Worm (Caenorhabditis elegans) whole organism, late embryonic: ENCODE results near the gene Y73B6BL.14.

ENCODE experiments used
- C08G9.2 ChIP-seq: sonication (generic microtip); optimal IDR thresholded peaks from 2 replicates; lab custom pipeline; 2016; ENCODE audit warnings: mild to moderate bottlenecking, missing genetic modification characterization, moderate library complexity, missing compliant biosample characterization
- C38D4.7 ChIP-seq: fragments of 200-800 bp; sonication (Bioruptor generic); optimal IDR thresholded peaks from 2 replicates; lab custom pipeline; 2018; ENCODE audit warnings: mild to moderate bottlenecking, missing genetic modification characterization, moderate library complexity, missing compliant biosample characterization
- F13H6.1 ChIP-seq: sonication (generic microtip); optimal IDR thresholded peaks from 2 replicates; lab custom pipeline; 2016; ENCODE audit warnings: missing genetic modification characterization, missing compliant biosample characterization
- T23F11.4 ChIP-seq: fragments of 200-800 bp; sonication (Bioruptor generic); optimal IDR thresholded peaks from 2 replicates; lab custom pipeline; 2018; ENCODE audit warnings: mild to moderate bottlenecking, missing genetic modification characterization, missing compliant biosample characterization
- Y22D7AL.16 ChIP-seq: sonication (generic microtip); optimal IDR thresholded peaks from 2 replicates; lab custom pipeline; 2016; ENCODE audit warnings: missing genetic modification characterization, missing compliant biosample characterization
- ama-1 ChIP-seq: fragments of 150-350 bp; optimal IDR thresholded peaks from 2 replicates; lab custom pipeline; 2014
- ceh-18 ChIP-seq: sonication (generic microtip); optimal IDR thresholded peaks from 2 replicates; lab custom pipeline; 2016; ENCODE audit warnings: missing genetic modification characterization, missing compliant biosample characterization
- ceh-19 ChIP-seq: fragments of 200-800 bp; sonication (Bioruptor generic); optimal IDR thresholded peaks from 2 replicates; lab custom pipeline; 2018; ENCODE audit warnings: mild to moderate bottlenecking, missing genetic modification characterization, missing compliant biosample characterization
- ceh-22 ChIP-seq: sonication (generic microtip); optimal IDR thresholded peaks from 2 replicates; lab custom pipeline; 2017; ENCODE audit warnings: missing biosample characterization, missing genetic modification characterization
- ceh-24 ChIP-seq: sonication (generic microtip); optimal IDR thresholded peaks from 2 replicates; lab custom pipeline; 2016; ENCODE audit warnings: mild to moderate bottlenecking, missing genetic modification characterization, missing compliant biosample characterization
- ceh-30 ChIP-seq: fragments of 150-350 bp; optimal IDR thresholded peaks from 2 replicates; lab custom pipeline; 2014; ENCODE audit warnings: missing biosample characterization, missing genetic modification characterization
- ceh-31 ChIP-seq: sonication (generic microtip); optimal IDR thresholded peaks from 2 replicates; lab custom pipeline; 2016; ENCODE audit warnings: missing genetic modification characterization, missing compliant biosample characterization
- ceh-48 ChIP-seq: sonication (generic microtip); optimal IDR thresholded peaks from 2 replicates; lab custom pipeline; 2016; ENCODE audit warnings: missing genetic modification characterization, inconsistent platforms, missing compliant biosample characterization
- ceh-6 ChIP-seq: fragments of 200-800 bp; sonication (Bioruptor generic); optimal IDR thresholded peaks from 2 replicates; lab custom pipeline; 2018; ENCODE audit warnings: mild to moderate bottlenecking, missing genetic modification characterization, missing compliant biosample characterization
- ceh-9 ChIP-seq: sonication (generic microtip); optimal IDR thresholded peaks from 2 replicates; lab custom pipeline; 2016; ENCODE audit warnings: mild to moderate bottlenecking, missing genetic modification characterization, inconsistent platforms, missing compliant biosample characterization
- dve-1 ChIP-seq: sonication (generic microtip); optimal IDR thresholded peaks from 2 replicates; lab custom pipeline; 2017; ENCODE audit warnings: antibody characterized with exemption, mild to moderate bottlenecking, missing genetic modification characterization, missing compliant biosample characterization
- elt-2 ChIP-seq: sonication (generic microtip); optimal IDR thresholded peaks from 2 replicates; lab custom pipeline; 2016; ENCODE audit warnings: missing genetic modification reagents, missing genetic modification characterization, missing compliant biosample characterization
- elt-4 ChIP-seq: sonication (generic microtip); optimal IDR thresholded peaks from 2 replicates; lab custom pipeline; 2016; ENCODE audit warnings: missing genetic modification characterization, missing compliant biosample characterization
- fkh-10 ChIP-seq: fragments of 150-350 bp; optimal IDR thresholded peaks from 2 replicates; lab custom pipeline; 2014; ENCODE audit warnings: missing biosample characterization, missing genetic modification reagents, missing genetic modification characterization
- hlh-13 ChIP-seq: fragments of 200-800 bp; sonication (Bioruptor generic); optimal IDR thresholded peaks from 2 replicates; lab custom pipeline; 2018; ENCODE audit warnings: mild to moderate bottlenecking, missing genetic modification characterization, missing compliant biosample characterization
- hlh-30 ChIP-seq: sonication (generic microtip); optimal IDR thresholded peaks from 2 replicates; lab custom pipeline; 2017; ENCODE audit warnings: antibody characterized with exemption, missing genetic modification characterization, missing compliant biosample characterization; ENCODE audit not compliant: insufficient read depth
- hlh-6 ChIP-seq: sonication (generic microtip); optimal IDR thresholded peaks from 2 replicates; lab custom pipeline; 2016; ENCODE audit warnings: missing genotype, missing genetic modification characterization, missing compliant biosample characterization
- hlh-8 ChIP-seq: sonication (generic microtip); optimal IDR thresholded peaks from 2 replicates; lab custom pipeline; 2016; ENCODE audit warnings: missing genotype, missing genetic modification characterization, missing compliant biosample characterization
- madf-2 ChIP-seq: sonication (generic microtip); optimal IDR thresholded peaks from 2 replicates; lab custom pipeline; 2017; ENCODE audit warnings: missing genetic modification characterization, missing compliant biosample characterization
- mec-3 ChIP-seq: sonication (generic microtip); optimal IDR thresholded peaks from 2 replicates; lab custom pipeline; 2016; ENCODE audit warnings: borderline replicate concordance, missing genetic modification characterization, missing compliant biosample characterization
- nfya-1 ChIP-seq: sonication (generic microtip); optimal IDR thresholded peaks from 2 replicates; lab custom pipeline; 2017; ENCODE audit warnings: missing genetic modification characterization, mild to moderate bottlenecking, missing compliant biosample characterization, antibody characterized with exemption, moderate library complexity
- nhr-11 ChIP-seq: fragments of 150-350 bp; optimal IDR thresholded peaks from 2 replicates; lab custom pipeline; 2014; ENCODE audit warnings: missing biosample characterization, missing genetic modification characterization
- nhr-232 ChIP-seq: sonication (generic microtip); optimal IDR thresholded peaks from 2 replicates; lab custom pipeline; 2016; ENCODE audit warnings: missing genetic modification characterization, missing compliant biosample characterization
- pag-3 ChIP-seq: sonication (generic microtip); optimal IDR thresholded peaks from 2 replicates; lab custom pipeline; 2016; ENCODE audit warnings: missing compliant biosample characterization, missing genetic modification characterization, borderline replicate concordance
- pat-9 ChIP-seq: fragments of 200-800 bp; sonication (Bioruptor generic); optimal IDR thresholded peaks from 2 replicates; lab custom pipeline; 2018; ENCODE audit warnings: mild to moderate bottlenecking, missing genetic modification characterization, moderate library complexity, missing compliant biosample characterization
- pax-1 ChIP-seq: fragments of 150-350 bp; optimal IDR thresholded peaks from 2 replicates; lab custom pipeline; 2014; ENCODE audit warnings: missing biosample characterization, missing genetic modification characterization
- pqm-1 ChIP-seq: sonication (generic microtip); optimal IDR thresholded peaks from 2 replicates; lab custom pipeline; 2016; ENCODE audit warnings: missing genetic modification characterization, missing compliant biosample characterization
- pros-1 ChIP-seq: fragments of 150-350 bp; optimal IDR thresholded peaks from 2 replicates; lab custom pipeline; 2014; ENCODE audit warnings: missing biosample characterization, missing genetic modification reagents, missing genetic modification characterization
- ref-2 ChIP-seq: sonication (generic microtip); optimal IDR thresholded peaks from 2 replicates; lab custom pipeline; 2016; ENCODE audit warnings: missing genetic modification characterization, missing compliant biosample characterization
- rnt-1 ChIP-seq: sonication (generic microtip); optimal IDR thresholded peaks from 2 replicates; lab custom pipeline; 2016; ENCODE audit warnings: missing genetic modification characterization, missing compliant biosample characterization
- sox-2 ChIP-seq: fragments of 200-800 bp; sonication (Bioruptor generic); IDR thresholded peaks from 2 replicates; pipeline ENCODE4 v1.3.6; 2022; ENCODE audit warnings: missing genetic modification reagents, missing genetic modification characterization, missing compliant biosample characterization
- syd-9 ChIP-seq: sonication (generic microtip); optimal IDR thresholded peaks from 2 replicates; lab custom pipeline; 2016; ENCODE audit warnings: mild to moderate bottlenecking, missing genetic modification characterization, moderate library complexity, missing compliant biosample characterization
- tbx-2 ChIP-seq: sonication (generic microtip); optimal IDR thresholded peaks from 2 replicates; lab custom pipeline; 2016; ENCODE audit warnings: missing genetic modification characterization, missing compliant biosample characterization
- unc-42 ChIP-seq: sonication (generic microtip); optimal IDR thresholded peaks from 2 replicates; lab custom pipeline; 2016; ENCODE audit warnings: missing genotype, missing genetic modification characterization, missing compliant biosample characterization
- unc-55 ChIP-seq: sonication (generic microtip); optimal IDR thresholded peaks from 2 replicates; lab custom pipeline; 2017; ENCODE audit warnings: missing biosample characterization, missing genetic modification reagents, missing genetic modification characterization
- unc-86 ChIP-seq: sonication (generic microtip); optimal IDR thresholded peaks from 2 replicates; lab custom pipeline; 2016; ENCODE audit warnings: missing genetic modification characterization, missing compliant biosample characterization
- zip-5 ChIP-seq: sonication (generic microtip); optimal IDR thresholded peaks from 2 replicates; lab custom pipeline; 2016; ENCODE audit warnings: missing genetic modification characterization, missing compliant biosample characterization

Gene Y73B6BL.14

DNA sequence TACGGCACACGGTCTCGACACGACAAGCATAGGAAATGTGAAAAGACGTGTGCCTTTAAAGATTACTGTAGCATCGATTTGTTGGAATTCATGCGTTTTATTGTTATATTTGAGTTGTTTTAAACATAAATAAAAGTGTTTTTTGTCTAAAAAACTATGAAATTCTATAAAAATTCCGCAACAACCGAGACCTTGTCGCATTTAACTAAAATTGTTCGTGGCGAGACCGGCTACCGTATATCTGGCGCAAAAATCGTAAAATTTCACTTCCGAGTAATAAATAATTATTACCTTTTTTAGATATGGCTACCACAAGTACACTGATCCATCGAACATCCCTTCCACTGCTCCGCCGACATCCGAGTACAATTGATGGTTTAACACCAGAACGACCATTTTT lies 5.4 kb downstream of the Y73B6BL.14 start, which contains the start of gene ipla-6:
ipla-6 (plus strand) TSS at position 301 of the 400 bp plus-strand sequence.
- no peak for TF ChIP-seq pros-1 (tag; lab: Kevin White, UChicago)
- TF ChIP-seq F13H6.1 (tag; lab: Kevin White, UChicago) = no peak
- TF ChIP-seq ceh-24 (tag; lab: Kevin White, UChicago) = no peak
- no peak for TF ChIP-seq ref-2
- TF ChIP-seq tbx-2 = no peak
- TF ChIP-seq ceh-18 (tag; lab: Kevin White, UChicago) = no peak
- TF ChIP-seq ceh-19 = no peak
- no peak for TF ChIP-seq ama-1
- TF ChIP-seq ceh-9 (tag; lab: Kevin White, UChicago) = no peak
- no peak for TF ChIP-seq unc-86
- no peak for TF ChIP-seq madf-2 (tag; lab: Kevin White, UChicago)
- TF ChIP-seq fkh-10 (GFP tag; lab: Kevin White, UChicago) = no peak
- no peak for TF ChIP-seq hlh-8 (tag; lab: Kevin White, UChicago)
- no peak for TF ChIP-seq ceh-22 (tag; lab: Kevin White, UChicago)

DNA sequence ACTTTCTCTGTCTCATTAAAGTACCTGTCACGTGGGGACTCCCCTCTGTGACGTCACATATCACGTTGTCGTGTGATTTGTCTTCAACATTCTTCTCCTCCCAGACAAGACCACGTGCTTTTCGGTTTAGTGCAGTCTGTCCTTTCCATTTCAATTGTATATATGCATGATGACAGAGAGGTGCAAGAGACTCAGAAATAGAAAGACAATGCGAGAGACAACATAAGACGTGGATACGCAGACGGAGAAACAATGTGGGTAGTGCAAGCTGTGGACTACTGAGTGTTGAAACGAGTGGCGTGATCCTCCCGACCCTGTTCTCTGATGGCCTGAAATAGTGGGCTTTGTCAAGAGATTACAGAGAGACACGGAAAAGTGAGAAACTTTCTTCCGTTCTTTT lies 6.0 kb downstream of the Y73B6BL.14 start:
- TF ChIP-seq ceh-6 (GFP tag; lab: Kevin White, UChicago) (no peak), T23F11.4 (GFP tag; lab: Kevin White, UChicago) (no peak), rnt-1 (tag; lab: Kevin White, UChicago) (peak; percentile 66), madf-2 (tag; lab: Kevin White, UChicago) (no peak), hlh-13 (GFP tag; lab: Kevin White, UChicago) (no peak), ceh-31 (peak; percentile 56), pqm-1 (no peak), ref-2 (peak; percentile 68), sox-2 (GFP tag; lab: Robert Waterston, UW) (no peak), ceh-18 (tag; lab: Kevin White, UChicago) (peak; percentile 89), nhr-11 (no peak), ceh-30 (tag; lab: Kevin White, UChicago) (peak; percentile 47), pax-1 (tag; lab: Kevin White, UChicago) (no peak), Y22D7AL.16 (tag; lab: Kevin White, UChicago) (no peak), ceh-24 (tag; lab: Kevin White, UChicago) (no peak), hlh-30 (peak; percentile 96), pros-1 (tag; lab: Kevin White, UChicago) (peak; percentile 38), ceh-22 (tag; lab: Kevin White, UChicago) (no peak), dve-1 (tag; lab: Kevin White, UChicago) (peak; percentile 25), nfya-1 (tag; lab: Kevin White, UChicago) (peak; percentile 82), hlh-6 (no peak), unc-55 (peak; percentile 91), hlh-8 (tag; lab: Kevin White, UChicago) (peak; percentile 7), tbx-2 (peak; percentile 51), unc-42 (tag; lab: Kevin White, UChicago) (peak; percentile 18)
- TF ChIP-seq, all 69 proteins: peak for 13

DNA sequence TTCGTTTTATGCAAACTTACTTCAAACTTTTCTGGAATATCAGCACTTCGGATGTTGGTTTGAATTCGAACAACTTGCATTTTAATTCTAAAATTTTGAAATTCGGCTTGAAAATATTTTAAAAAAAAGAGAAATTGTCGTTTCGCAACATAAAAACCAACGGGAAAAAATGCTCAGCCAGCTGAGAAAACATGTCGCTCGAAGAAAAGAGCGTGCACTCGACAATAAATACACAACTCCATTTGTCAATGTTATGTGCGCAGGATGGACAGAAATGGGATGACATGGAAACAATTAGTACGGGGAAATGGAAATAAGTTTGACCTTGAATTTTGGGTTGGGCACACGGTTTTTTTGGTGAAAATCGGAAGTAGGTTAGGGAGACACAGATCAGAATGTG lies 6.9 kb downstream of the Y73B6BL.14 start, which contains the start of gene mif-4:
mif-4 (minus strand) TSS at position 87 of the 400 bp plus-strand sequence.
- TF ChIP-seq ama-1 (no peak), ceh-22 (tag; lab: Kevin White, UChicago) (no peak), pqm-1 (no peak), pros-1 (tag; lab: Kevin White, UChicago) (no peak)

DNA sequence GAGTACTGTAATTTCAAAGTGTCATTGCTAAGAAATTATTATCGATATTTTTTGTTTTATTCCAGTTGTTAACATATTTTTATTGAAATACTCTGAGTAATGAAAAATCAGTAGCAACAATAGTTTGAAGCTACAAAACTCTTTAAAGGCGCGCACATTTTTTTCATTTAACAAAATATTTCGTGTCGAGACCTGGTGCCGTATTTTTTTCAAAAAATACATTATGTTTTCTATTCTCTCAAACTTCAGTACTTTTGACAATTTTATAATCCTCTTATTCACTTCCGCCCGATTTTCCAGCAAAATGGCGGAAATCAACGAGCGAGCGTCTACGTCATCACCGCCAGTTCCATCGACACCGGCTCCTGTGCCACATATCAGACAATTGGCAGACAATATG lies 8.9 kb downstream of the Y73B6BL.14 start, which contains the start of gene blos-2:
blos-2 (plus strand) TSS at position 301 of the 400 bp plus-strand sequence.
- TF ChIP-seq unc-86 (no peak), nhr-11 (no peak), fkh-10 (GFP tag; lab: Kevin White, UChicago) (no peak), nhr-232 (no peak), syd-9 (tag; lab: Kevin White, UChicago) (no peak), elt-2 (tag; lab: Kevin White, UChicago) (no peak), pat-9 (tag; lab: Kevin White, UChicago) (no peak), ceh-30 (tag; lab: Kevin White, UChicago) (no peak), zip-5 (tag; lab: Kevin White, UChicago) (no peak), tbx-2 (no peak), elt-4 (tag; lab: Kevin White, UChicago) (no peak), C38D4.7 (GFP tag; lab: Kevin White, UChicago) (no peak), C08G9.2 (tag; lab: Kevin White, UChicago) (no peak), ceh-24 (tag; lab: Kevin White, UChicago) (no peak), mec-3 (tag; lab: Kevin White, UChicago) (no peak), pag-3 (tag; lab: Kevin White, UChicago) (no peak), ceh-19 (no peak), ceh-48 (tag; lab: Kevin White, UChicago) (no peak), madf-2 (tag; lab: Kevin White, UChicago) (no peak), ceh-18 (tag; lab: Kevin White, UChicago) (no peak)
